Fruit fly (Drosophila melanogaster) whole organism, prepupa: ENCODE measurements around the gene Ahcy.

Experiments
- Blimp-1 ChIP-seq: fragments of 200-800 bp; sonication (Bioruptor generic); optimal IDR thresholded peaks from 3 replicates; lab custom pipeline; 2017; ENCODE audit warnings: missing biosample characterization, missing genetic modification characterization, mild to moderate bottlenecking, moderate library complexity, missing genetic modification reagents
- CG10669 ChIP-seq: fragments of 200-800 bp; sonication (Bioruptor generic); optimal IDR thresholded peaks from 3 replicates; lab custom pipeline; 2018; ENCODE audit warnings: missing biosample characterization, mild to moderate bottlenecking, missing genetic modification characterization, moderate library complexity
- CG15336 ChIP-seq: fragments of 200-800 bp; sonication (Bioruptor generic); IDR thresholded peaks from 2 replicates; pipeline ENCODE4 v1.3.6; 2022; ENCODE audit warnings: missing biosample characterization, missing genetic modification characterization
- CG1621 ChIP-seq: fragments of 200-800 bp; sonication (Bioruptor generic); optimal IDR thresholded peaks from 3 replicates; lab custom pipeline; 2018; ENCODE audit warnings: missing biosample characterization, mild to moderate bottlenecking, missing genetic modification characterization
- CG16779 ChIP-seq: fragments of 200-800 bp; sonication (Bioruptor generic); optimal IDR thresholded peaks from 3 replicates; lab custom pipeline; 2017; ENCODE audit warnings: missing biosample characterization, mild to moderate bottlenecking, missing genetic modification characterization
- CG3032 ChIP-seq: fragments of 200-800 bp; optimal IDR thresholded peaks from 2 replicates; lab custom pipeline; 2019; ENCODE audit warnings: missing biosample characterization, mild to moderate bottlenecking, missing genetic modification characterization, moderate library complexity
- CG31627 ChIP-seq: fragments of 200-800 bp; sonication (Bioruptor generic); optimal IDR thresholded peaks from 3 replicates; lab custom pipeline; 2016; ENCODE audit warnings: missing biosample characterization, missing genetic modification characterization
- CG32006 ChIP-seq: fragments of 200-800 bp; sonication (Bioruptor generic); optimal IDR thresholded peaks from 3 replicates; lab custom pipeline; 2017; ENCODE audit warnings: missing biosample characterization, mild to moderate bottlenecking, missing genetic modification characterization
- CG34406 ChIP-seq: fragments of 200-800 bp; sonication (Bioruptor generic); optimal IDR thresholded peaks from 3 replicates; lab custom pipeline; 2016; ENCODE audit warnings: missing biosample characterization, missing genetic modification characterization
- CG3919 ChIP-seq: fragments of 200-800 bp; sonication (Bioruptor generic); optimal IDR thresholded peaks from 3 replicates; lab custom pipeline; 2016; ENCODE audit warnings: missing biosample characterization, missing genetic modification characterization
- CG4318 ChIP-seq: fragments of 200-800 bp; sonication (Bioruptor generic); optimal IDR thresholded peaks from 3 replicates; lab custom pipeline; 2017; ENCODE audit warnings: missing biosample characterization, mild to moderate bottlenecking, missing genetic modification characterization
- CG6163 ChIP-seq: fragments of 200-800 bp; sonication (Bioruptor generic); IDR thresholded peaks from 3 replicates; pipeline ENCODE4 v1.3.6; 2022; ENCODE audit warnings: missing biosample characterization, missing genetic modification characterization
- CG6276 ChIP-seq: fragments of 200-800 bp; sonication (Bioruptor generic); optimal IDR thresholded peaks from 2 replicates; lab custom pipeline; 2017; ENCODE audit warnings: missing biosample characterization, mild to moderate bottlenecking, missing genetic modification characterization
- CG6792 ChIP-seq: fragments of 200-800 bp; sonication (Bioruptor generic); optimal IDR thresholded peaks from 3 replicates; lab custom pipeline; 2016; ENCODE audit warnings: missing biosample characterization, missing genetic modification characterization
- CG7368 ChIP-seq: fragments of 200-800 bp; sonication (Bioruptor generic); optimal IDR thresholded peaks from 3 replicates; lab custom pipeline; 2016; ENCODE audit warnings: missing biosample characterization, missing genetic modification characterization
- CG8119 ChIP-seq: fragments of 200-800 bp; sonication (Bioruptor generic); IDR thresholded peaks from 3 replicates; pipeline ENCODE4 v1.3.6; 2022; ENCODE audit warnings: missing biosample characterization, missing genetic modification characterization
- CG8632 ChIP-seq: fragments of 200-800 bp; sonication (Bioruptor generic); optimal IDR thresholded peaks from 3 replicates; lab custom pipeline; 2016; ENCODE audit warnings: missing biosample characterization, missing genetic modification characterization
- Eip78C ChIP-seq: fragments of 200-800 bp; sonication (Bioruptor generic); peaks from one replicate; lab custom pipeline; 2016; ENCODE audit warnings: missing biosample characterization, missing genetic modification characterization
- Ets21C ChIP-seq: fragments of 200-800 bp; sonication (Bioruptor generic); optimal IDR thresholded peaks from 3 replicates; lab custom pipeline; 2016; ENCODE audit warnings: missing biosample characterization, missing genetic modification characterization
- Hr39 ChIP-seq: fragments of 200-800 bp; sonication (Bioruptor generic); optimal IDR thresholded peaks from 2 replicates; lab custom pipeline; 2016; ENCODE audit warnings: missing biosample characterization, missing genetic modification characterization
- Hr4 ChIP-seq: fragments of 200-800 bp; sonication (Bioruptor generic); optimal IDR thresholded peaks from 3 replicates; lab custom pipeline; 2016; ENCODE audit warnings: missing biosample characterization, missing genetic modification characterization
- Lpt ChIP-seq: fragments of 200-800 bp; sonication (Bioruptor generic); optimal IDR thresholded peaks from 3 replicates; lab custom pipeline; 2016; ENCODE audit warnings: missing biosample characterization, missing genetic modification characterization
- Smox ChIP-seq: fragments of 200-800 bp; sonication (Bioruptor generic); optimal IDR thresholded peaks from 3 replicates; lab custom pipeline; 2016; ENCODE audit warnings: missing biosample characterization, missing genetic modification characterization
- Sox102F ChIP-seq: fragments of 200-800 bp; sonication (Bioruptor generic); optimal IDR thresholded peaks from 2 replicates; lab custom pipeline; 2016; ENCODE audit warnings: missing biosample characterization, mild to moderate bottlenecking, missing genetic modification characterization
- achi ChIP-seq: fragments of 200-800 bp; sonication (Bioruptor generic); optimal IDR thresholded peaks from 3 replicates; lab custom pipeline; 2016; ENCODE audit warnings: missing biosample characterization, missing genetic modification characterization
- acj6 ChIP-seq: fragments of 200-800 bp; sonication (Bioruptor generic); optimal IDR thresholded peaks from 3 replicates; lab custom pipeline; 2016; ENCODE audit warnings: missing biosample characterization, missing genetic modification characterization
- cyc ChIP-seq: fragments of 200-800 bp; sonication (Bioruptor generic); optimal IDR thresholded peaks from 3 replicates; lab custom pipeline; 2016; ENCODE audit warnings: missing biosample characterization, missing genetic modification characterization
- dac ChIP-seq: fragments of 200-800 bp; sonication (Bioruptor generic); optimal IDR thresholded peaks from 2 replicates; lab custom pipeline; 2017; ENCODE audit warnings: missing biosample characterization, mild to moderate bottlenecking, missing genetic modification characterization
- dsx ChIP-seq: fragments of 200-800 bp; optimal IDR thresholded peaks from 3 replicates; lab custom pipeline; 2019; ENCODE audit warnings: missing biosample characterization, mild to moderate bottlenecking, missing genetic modification characterization, moderate library complexity; ENCODE audit not compliant: poor library complexity, severe bottlenecking
- eg ChIP-seq: fragments of 200-800 bp; sonication (Bioruptor generic); IDR thresholded peaks from 3 replicates; pipeline ENCODE4 v1.3.6; 2022; ENCODE audit warnings: missing biosample characterization, missing genetic modification characterization
- esn ChIP-seq: fragments of 200-800 bp; sonication (Bioruptor generic); optimal IDR thresholded peaks from 2 replicates; lab custom pipeline; 2016; ENCODE audit warnings: missing biosample characterization, mild to moderate bottlenecking, missing genetic modification characterization, moderate library complexity
- fkh ChIP-seq: fragments of 200-800 bp; sonication (Bioruptor generic); optimal IDR thresholded peaks from 3 replicates; lab custom pipeline; 2017; ENCODE audit warnings: missing biosample characterization, mild to moderate bottlenecking, missing genetic modification characterization, moderate library complexity
- lz ChIP-seq: fragments of 200-800 bp; sonication (Bioruptor generic); optimal IDR thresholded peaks from 3 replicates; lab custom pipeline; 2016; ENCODE audit warnings: missing biosample characterization, missing genetic modification characterization
- pdm3 ChIP-seq: fragments of 200-800 bp; sonication (Bioruptor generic); optimal IDR thresholded peaks from 3 replicates; lab custom pipeline; 2016; ENCODE audit warnings: missing biosample characterization, missing genetic modification characterization
- salr ChIP-seq, 2 experiments: fragments of 200-800 bp; sonication (Bioruptor generic); optimal IDR thresholded peaks; 3 replicates each; lab custom pipeline; 2016 to 2018; ENCODE audit warnings: missing biosample characterization in 2 of 2, missing genetic modification characterization in 2 of 2, mild to moderate bottlenecking in 1 of 2
- ss ChIP-seq, 2 experiments: fragments of 200-800 bp; sonication (Bioruptor generic); optimal IDR thresholded peaks; 2 replicates in 1 of 2; 3 replicates in 1 of 2; lab custom pipeline; 2017 to 2018; ENCODE audit warnings: mild to moderate bottlenecking in 2 of 2, missing biosample characterization in 2 of 2, missing genetic modification characterization in 2 of 2, moderate library complexity in 1 of 2
- svp ChIP-seq: fragments of 200-800 bp; sonication (Bioruptor generic); peaks from one replicate; lab custom pipeline; 2016; ENCODE audit warnings: missing biosample characterization, missing genetic modification characterization
- topi ChIP-seq: fragments of 200-800 bp; sonication (Bioruptor generic); optimal IDR thresholded peaks from 3 replicates; lab custom pipeline; 2016; ENCODE audit warnings: missing biosample characterization, missing genetic modification characterization
- vri ChIP-seq: fragments of 200-800 bp; sonication (Bioruptor generic); optimal IDR thresholded peaks from 3 replicates; lab custom pipeline; 2016; ENCODE audit warnings: missing biosample characterization, mild to moderate bottlenecking, missing genetic modification characterization

Gene Ahcy

DNA sequence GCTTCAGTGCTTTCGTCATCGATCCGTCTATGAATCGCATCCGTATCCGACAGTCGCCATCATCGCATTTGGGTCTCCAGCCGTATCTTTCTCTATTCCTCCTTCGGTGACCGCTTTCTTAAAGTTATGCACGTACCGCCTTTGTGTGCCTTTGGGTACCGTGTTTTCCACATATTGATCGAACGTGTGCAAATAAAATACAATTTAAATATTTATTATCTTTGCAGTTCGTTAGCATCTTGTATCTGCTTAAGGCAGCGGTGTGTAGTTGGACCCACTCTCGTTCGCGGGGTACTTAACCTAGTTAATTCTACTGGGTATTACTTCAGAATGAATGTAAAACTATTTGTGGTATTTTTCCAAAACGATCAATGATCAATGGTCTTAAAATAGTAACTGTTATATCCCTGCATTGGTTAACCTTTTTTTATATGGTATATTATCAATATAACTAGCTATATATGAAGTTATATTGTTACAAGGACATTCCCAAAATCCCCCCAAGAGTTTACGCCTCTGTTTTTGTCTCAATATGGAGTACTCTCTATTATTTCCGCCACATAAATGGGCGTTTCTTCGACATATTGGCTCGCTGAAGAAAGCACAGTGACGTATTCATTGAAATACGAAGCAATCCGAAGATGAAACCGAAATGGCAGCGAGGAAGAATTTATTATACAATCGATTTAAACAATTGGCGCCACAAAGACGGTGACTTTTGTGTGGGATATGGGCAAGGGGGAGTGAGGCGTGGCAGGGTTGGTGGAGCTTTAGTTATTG lies 45.7 kb downstream of the Ahcy start:
- TF ChIP-seq Hr4 (no peak), Hr39 (no peak), fkh (GFP tag; lab: Kevin White, UChicago) (peak; percentile 61), CG6163 (GFP tag; lab: Robert Waterston, UW) (no peak), CG15336 (no peak), eg (GFP tag; lab: Robert Waterston, UW) (no peak), Ets21C (GFP tag; lab: Kevin White, UChicago) (no peak), CG4318 (GFP tag; lab: Kevin White, UChicago) (no peak), salr (GFP tag; optimal IDR thresholded peaks at IDR 0.05; lab: Kevin White, UChicago) (no peak), lz (GFP tag; lab: Kevin White, UChicago) (no peak), dsx (GFP tag; lab: Kevin White, UChicago) (no peak), dac (no peak), CG34406 (no peak), Eip78C (GFP tag; lab: Kevin White, UChicago) (peak; percentile 53), cyc (no peak), esn (no peak), CG3919 (GFP tag; lab: Kevin White, UChicago) (no peak), CG31627 (GFP tag; lab: Kevin White, UChicago) (no peak)

DNA sequence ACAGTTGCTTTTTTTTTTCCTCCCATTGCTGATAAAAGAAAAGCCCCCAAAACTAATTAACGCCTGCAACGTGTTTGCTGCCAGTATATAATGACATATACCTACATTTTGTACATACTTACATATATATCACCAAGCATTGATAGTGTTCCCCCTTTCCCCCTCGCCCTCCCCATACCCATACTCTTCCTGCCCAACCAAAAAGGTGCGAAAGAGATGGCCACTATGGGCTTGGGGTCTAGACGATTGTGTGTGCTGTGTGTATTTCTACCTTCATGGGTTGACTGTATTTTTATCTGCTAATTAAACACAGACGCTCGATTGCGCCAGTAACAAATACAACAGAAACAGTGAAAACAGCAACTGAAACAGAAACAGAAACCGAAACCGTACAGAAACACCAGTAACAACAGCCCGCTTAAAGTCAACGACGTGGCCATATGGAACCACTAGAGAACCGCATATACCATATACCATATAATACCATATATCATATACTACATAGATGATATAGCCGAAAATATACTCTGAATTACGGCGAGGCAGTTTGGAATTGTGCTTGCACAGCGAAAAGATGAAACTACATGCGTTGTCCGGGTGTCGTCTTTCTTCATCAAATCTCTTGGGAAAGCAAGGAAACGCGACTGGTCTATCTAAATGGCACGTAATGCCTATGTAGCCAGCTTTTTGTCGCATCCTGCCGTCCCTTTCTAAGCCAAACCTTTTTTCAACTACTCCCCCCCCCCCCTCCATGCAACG lies 46.8 kb downstream of the Ahcy start:
- TF ChIP-seq fkh (GFP tag; lab: Kevin White, UChicago) (peak; percentile 76), Blimp-1 (GFP tag; lab: Kevin White, UChicago) (no peak)

DNA sequence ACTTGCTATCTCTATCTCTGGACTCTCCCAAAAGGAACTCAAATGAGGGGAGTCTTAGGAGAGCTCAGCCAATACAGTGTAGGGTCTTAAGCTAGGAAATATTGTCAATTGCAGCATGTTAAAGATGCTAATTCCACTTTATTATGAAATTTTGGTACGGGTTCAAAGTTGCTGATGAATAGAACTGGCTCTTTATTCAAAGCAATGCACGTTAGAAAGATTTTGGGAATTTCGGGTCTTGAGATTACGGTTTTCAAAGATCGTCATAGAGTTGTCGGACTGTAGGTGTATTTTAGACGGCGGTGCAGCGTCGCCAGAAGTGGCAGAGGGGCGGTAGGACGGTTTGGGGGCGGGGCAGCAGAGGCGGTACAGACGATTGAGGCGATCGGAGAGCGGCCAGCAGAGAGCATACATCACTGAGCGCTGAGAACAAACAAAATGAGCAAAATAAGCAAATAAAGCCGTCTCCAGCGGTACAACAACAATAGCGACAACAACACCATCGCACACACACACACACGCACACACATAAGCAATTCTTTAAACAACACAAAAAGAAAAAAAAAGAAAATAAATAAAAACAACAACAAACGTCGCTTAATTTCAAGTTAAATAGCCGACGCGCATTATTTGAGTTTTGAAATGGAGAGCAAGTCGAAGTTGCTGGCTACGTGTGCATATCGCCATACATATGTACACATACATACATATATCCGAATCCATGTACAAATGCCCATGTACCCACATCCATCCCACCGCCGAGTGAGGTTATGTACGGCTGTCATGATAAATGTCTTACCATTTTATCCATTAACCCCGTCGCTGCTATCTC lies 47.6 kb downstream of the Ahcy start:
- TF ChIP-seq topi (GFP tag; lab: Kevin White, UChicago) (no peak), CG32006 (GFP tag; lab: Kevin White, UChicago) (peak; percentile 10), Hr39 (no peak), lz (GFP tag; lab: Kevin White, UChicago) (no peak), fkh (GFP tag; lab: Kevin White, UChicago) (peak; percentile 94), Eip78C (GFP tag; lab: Kevin White, UChicago) (peak; percentile 71), Hr4 (no peak), CG3032 (tag; lab: Kevin White, UChicago) (no peak), Smox (GFP tag; lab: Kevin White, UChicago) (no peak), Blimp-1 (GFP tag; lab: Kevin White, UChicago) (no peak), vri (no peak), svp (GFP tag; lab: Kevin White, UChicago) (no peak), CG6163 (GFP tag; lab: Robert Waterston, UW) (peak; percentile 30; the same call in 2 of the 3 replicates), CG16779 (tag; lab: Kevin White, UChicago) (peak; percentile 5), CG6792 (GFP tag; lab: Kevin White, UChicago) (no peak), ss (GFP tag; optimal IDR thresholded peaks at IDR 0.05; lab: Kevin White, UChicago) (peak in 1 of 2 experiments; percentile 41), eg (GFP tag; lab: Robert Waterston, UW) (no peak)

DNA sequence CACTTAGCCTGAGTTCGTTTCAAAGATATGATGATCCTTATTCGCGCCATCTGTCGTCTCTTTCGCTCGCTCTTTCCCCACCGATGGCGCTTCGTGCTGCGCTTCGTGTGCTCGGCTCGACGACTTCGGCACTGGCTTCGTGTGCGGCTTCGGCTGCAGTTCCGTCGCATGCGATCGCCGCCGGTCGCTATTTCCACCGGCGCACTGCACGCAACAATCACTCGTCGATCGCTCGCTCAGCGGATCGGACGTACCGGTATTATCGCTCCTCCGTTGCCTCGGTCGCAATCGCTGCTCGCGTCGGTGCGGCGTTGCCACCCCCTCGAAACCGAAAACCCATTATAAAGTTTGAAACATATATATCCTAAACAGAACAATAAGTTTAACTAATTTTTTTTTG lies 48.7 kb downstream of the Ahcy start:
- TF ChIP-seq Eip78C (GFP tag; lab: Kevin White, UChicago) (peak; percentile 72), eg (GFP tag; lab: Robert Waterston, UW) (peak; percentile 55; the same call in 2 of the 3 replicates), pdm3 (GFP tag; lab: Kevin White, UChicago) (peak; percentile 14), topi (GFP tag; lab: Kevin White, UChicago) (peak; percentile 34), acj6 (no peak), CG34406 (no peak), CG6276 (GFP tag; lab: Kevin White, UChicago) (no peak), Sox102F (peak; percentile 46), Lpt (GFP tag; lab: Kevin White, UChicago) (no peak), CG10669 (GFP tag; lab: Kevin White, UChicago) (peak; percentile 9), CG32006 (GFP tag; lab: Kevin White, UChicago) (no peak), CG1621 (tag; lab: Kevin White, UChicago) (peak; percentile 70), CG8632 (GFP tag; lab: Kevin White, UChicago) (no peak), CG15336 (no peak), CG8119 (0 out of 3 replicates have a peak, but pooled peaks have one; percentile 14), achi (peak; percentile 33), CG6792 (GFP tag; lab: Kevin White, UChicago) (no peak), svp (GFP tag; lab: Kevin White, UChicago) (peak; percentile 81), cyc (no peak), Smox (GFP tag; lab: Kevin White, UChicago) (no peak), vri (peak; percentile 58), CG31627 (GFP tag; lab: Kevin White, UChicago) (peak; percentile 4), CG7368 (no peak)
